Worm (Caenorhabditis elegans) whole organism, early embryonic: ENCODE measurements around the gene Y37E11B.5.

ENCODE experiments used
- F13C5.2 ChIP-seq: sonication (generic microtip); optimal IDR thresholded peaks from 2 replicates; lab custom pipeline; 2017; ENCODE audit warnings: mild to moderate bottlenecking, missing genetic modification characterization, inconsistent platforms, missing compliant biosample characterization
- ama-1 ChIP-seq: fragments of 150-350 bp; optimal IDR thresholded peaks from 2 replicates; lab custom pipeline; 2014
- ceh-13 ChIP-seq: fragments of 200-800 bp; sonication (Bioruptor generic); optimal IDR thresholded peaks from 2 replicates; lab custom pipeline; 2018; ENCODE audit warnings: mild to moderate bottlenecking, missing genetic modification characterization, missing compliant biosample characterization
- flt-1 ChIP-seq: fragments of 200-800 bp; sonication (Bioruptor generic); IDR thresholded peaks from 2 replicates; pipeline ENCODE4 v1.3.6; 2022; ENCODE audit warnings: missing genetic modification characterization, missing compliant biosample characterization
- hmbx-1 ChIP-seq: sonication (generic microtip); optimal IDR thresholded peaks from 2 replicates; lab custom pipeline; 2016; ENCODE audit warnings: mild to moderate bottlenecking, missing genetic modification characterization, missing compliant biosample characterization
- hnd-1 ChIP-seq: sonication (generic microtip); optimal IDR thresholded peaks from 2 replicates; lab custom pipeline; 2016; ENCODE audit warnings: missing genetic modification characterization, missing compliant biosample characterization
- pes-1 ChIP-seq: fragments of 200-800 bp; sonication (Bioruptor generic); IDR thresholded peaks from 2 replicates; pipeline ENCODE4 v1.3.6; 2022; ENCODE audit warnings: missing genetic modification reagents, missing genetic modification characterization, missing compliant biosample characterization
- scrt-1 ChIP-seq: fragments of 200-800 bp; sonication (Bioruptor generic); IDR thresholded peaks from 2 replicates; pipeline ENCODE4 v1.3.6; 2022; ENCODE audit warnings: missing genetic modification characterization, missing compliant biosample characterization
- sea-1 ChIP-seq: fragments of 200-800 bp; sonication (Bioruptor generic); conservative IDR thresholded peaks from 2 replicates; pipeline ENCODE4 v1.3.6; 2022; ENCODE audit warnings: missing genetic modification characterization, missing compliant biosample characterization
- tbx-11 ChIP-seq: fragments of 200-800 bp; sonication (Bioruptor generic); IDR thresholded peaks from 2 replicates; pipeline ENCODE4 v1.3.6; 2022; ENCODE audit warnings: missing genetic modification characterization, missing compliant biosample characterization
- tbx-37 ChIP-seq: fragments of 200-800 bp; sonication (Bioruptor generic); conservative IDR thresholded peaks from 2 replicates; pipeline ENCODE4 v1.3.6; 2022; ENCODE audit warnings: missing genetic modification reagents, missing genetic modification characterization, missing compliant biosample characterization

DNA sequence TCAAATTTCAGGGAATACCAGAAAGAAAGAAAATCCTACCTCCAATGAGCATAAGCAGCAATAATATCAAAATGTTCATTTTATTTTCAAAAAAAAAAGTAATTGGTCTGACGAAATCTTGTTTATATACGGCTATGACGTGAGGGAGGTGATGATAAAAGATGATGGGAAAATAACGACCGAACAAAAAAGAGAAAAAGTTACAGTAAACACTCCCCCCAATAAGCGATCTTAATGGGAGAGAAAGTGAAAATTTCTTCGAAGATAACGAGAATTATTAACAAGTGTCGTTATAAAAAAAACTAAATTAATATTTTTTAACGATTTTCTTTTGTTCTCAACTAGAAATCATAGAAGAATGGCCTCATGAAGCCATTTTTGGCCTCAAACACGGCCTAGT, 1.6 kb upstream of the Y37E11B.5 start, which contains the start of gene Y37E11B.7:
- no peak for TF ChIP-seq hnd-1
- no peak for TF ChIP-seq ama-1 (lab: Kevin White, UChicago)
- no peak for TF ChIP-seq scrt-1 (GFP tag; lab: Robert Waterston, UW)
- no peak for TF ChIP-seq tbx-37
- no peak for TF ChIP-seq sea-1 (GFP tag; lab: Robert Waterston, UW)
- no peak for TF ChIP-seq hmbx-1 (tag; lab: Kevin White, UChicago)
- TF ChIP-seq pes-1 (GFP tag; lab: Robert Waterston, UW): no peak
- TF ChIP-seq flt-1 (GFP tag; lab: Robert Waterston, UW): no peak
- TF ChIP-seq F13C5.2 (tag; lab: Kevin White, UChicago): no peak
- TF ChIP-seq tbx-11 (GFP tag; lab: Robert Waterston, UW): no peak
- no peak for TF ChIP-seq ceh-13 (GFP tag; lab: Kevin White, UChicago)
